Fruit fly (Drosophila melanogaster): ENCODE results near the gene r2d2.

- TF ChIP-seq EcR (GFP tag; optimal IDR thresholded peaks at IDR 0.05) (no peak), psq (optimal IDR thresholded peaks at IDR 0.05) (no peak), pan (optimal IDR thresholded peaks at IDR 0.05) (no peak), usp (GFP tag; optimal IDR thresholded peaks at IDR 0.05) (no peak), CG8478 (optimal IDR thresholded peaks at IDR 0.05) (no peak)
Observed at dm6 chr2L:7782788-7783401, 17.1 kb upstream of the r2d2 start, which contains the start of gene Brd7-9.
